Fruit fly (Drosophila melanogaster) whole organism, adult: ENCODE data around the gene Rtca.

ENCODE experiments used
- CG11617 ChIP-seq: fragments of 200-800 bp; sonication (Bioruptor generic); optimal IDR thresholded peaks from 2 replicates; lab custom pipeline; 2017; ENCODE audit warnings: mild to moderate bottlenecking, missing biosample characterization, missing genetic modification reagents, missing genetic modification characterization
- CG12768 ChIP-seq: fragments of 200-800 bp; sonication (Bioruptor generic); optimal IDR thresholded peaks from 2 replicates; lab custom pipeline; 2017; ENCODE audit warnings: missing biosample characterization, missing genetic modification characterization, mild to moderate bottlenecking, moderate library complexity, missing genetic modification reagents
- CG14711 ChIP-seq: fragments of 200-800 bp; sonication (Bioruptor generic); optimal IDR thresholded peaks from 2 replicates; lab custom pipeline; 2018; ENCODE audit warnings: missing biosample characterization, mild to moderate bottlenecking, missing genetic modification characterization, moderate library complexity
- CG1620 ChIP-seq: fragments of 200-800 bp; sonication (Bioruptor generic); optimal IDR thresholded peaks from 2 replicates; lab custom pipeline; 2016; ENCODE audit warnings: missing biosample characterization, missing genetic modification characterization
- CG33017 ChIP-seq: fragments of 200-800 bp; sonication (Bioruptor generic); optimal IDR thresholded peaks from 2 replicates; lab custom pipeline; 2018; ENCODE audit warnings: missing biosample characterization, mild to moderate bottlenecking, missing genetic modification characterization, moderate library complexity
- CG5204 ChIP-seq: fragments of 200-800 bp; sonication (Bioruptor generic); optimal IDR thresholded peaks from 2 replicates; lab custom pipeline; 2016; ENCODE audit warnings: missing biosample characterization, missing genetic modification characterization
- CG7045 ChIP-seq: fragments of 200-800 bp; sonication (Bioruptor generic); optimal IDR thresholded peaks from 2 replicates; lab custom pipeline; 2017; ENCODE audit warnings: missing biosample characterization, mild to moderate bottlenecking, missing genetic modification characterization
- CG7101 ChIP-seq: fragments of 200-800 bp; sonication (Bioruptor generic); optimal IDR thresholded peaks from 2 replicates; lab custom pipeline; 2018; ENCODE audit warnings: missing biosample characterization, mild to moderate bottlenecking, missing genetic modification characterization, moderate library complexity
- Clk ChIP-seq: fragments of 200-800 bp; sonication (Bioruptor generic); optimal IDR thresholded peaks from 2 replicates; lab custom pipeline; 2017; ENCODE audit warnings: missing biosample characterization, missing genetic modification characterization
- Crg-1 ChIP-seq: fragments of 200-800 bp; sonication (Bioruptor generic); optimal IDR thresholded peaks from 2 replicates; lab custom pipeline; 2016; ENCODE audit warnings: missing biosample characterization, missing genetic modification characterization
- Hr96 ChIP-seq: fragments of 200-800 bp; sonication (Bioruptor generic); optimal IDR thresholded peaks from 2 replicates; lab custom pipeline; 2016; ENCODE audit warnings: missing biosample characterization, missing genetic modification characterization
- Mnt ChIP-seq: fragments of 200-800 bp; sonication (Bioruptor generic); optimal IDR thresholded peaks from 2 replicates; lab custom pipeline; 2016; ENCODE audit warnings: missing biosample characterization, mild to moderate bottlenecking, missing genetic modification characterization
- bab1 ChIP-seq: fragments of 200-800 bp; sonication (Bioruptor generic); optimal IDR thresholded peaks from 3 replicates; lab custom pipeline; 2019; ENCODE audit warnings: missing biosample characterization, mild to moderate bottlenecking, missing genetic modification characterization, moderate library complexity
- cic ChIP-seq: fragments of 200-800 bp; sonication (Bioruptor generic); optimal IDR thresholded peaks from 2 replicates; lab custom pipeline; 2017; ENCODE audit warnings: missing biosample characterization, mild to moderate bottlenecking, missing genetic modification characterization, moderate library complexity
- cnc ChIP-seq, 2 experiments: fragments of >200 bp; optimal IDR thresholded peaks; 2 replicates each; lab custom pipeline; 2017
- kay ChIP-seq: fragments of 200-800 bp; sonication (Bioruptor generic); peaks from one replicate; lab custom pipeline; 2016; ENCODE audit warnings: missing biosample characterization, missing genetic modification characterization, borderline replicate concordance
- ovo ChIP-seq: fragments of 200-800 bp; sonication (Bioruptor generic); optimal IDR thresholded peaks from 2 replicates; lab custom pipeline; 2016; ENCODE audit warnings: missing biosample characterization, missing genetic modification characterization
- pad ChIP-seq: fragments of 200-800 bp; sonication (Bioruptor generic); optimal IDR thresholded peaks from 3 replicates; lab custom pipeline; 2017; ENCODE audit warnings: missing biosample characterization, missing genetic modification characterization, mild to moderate bottlenecking, moderate library complexity, missing genetic modification reagents
- tj ChIP-seq: fragments of 200-800 bp; sonication (Bioruptor generic); optimal IDR thresholded peaks from 3 replicates; lab custom pipeline; 2017; ENCODE audit warnings: missing biosample characterization, mild to moderate bottlenecking, missing genetic modification characterization, moderate library complexity
- toe ChIP-seq: fragments of 200-800 bp; sonication (Bioruptor generic); optimal IDR thresholded peaks from 2 replicates; lab custom pipeline; 2016; ENCODE audit warnings: missing biosample characterization, missing genetic modification characterization

Rtca gene

DNA sequence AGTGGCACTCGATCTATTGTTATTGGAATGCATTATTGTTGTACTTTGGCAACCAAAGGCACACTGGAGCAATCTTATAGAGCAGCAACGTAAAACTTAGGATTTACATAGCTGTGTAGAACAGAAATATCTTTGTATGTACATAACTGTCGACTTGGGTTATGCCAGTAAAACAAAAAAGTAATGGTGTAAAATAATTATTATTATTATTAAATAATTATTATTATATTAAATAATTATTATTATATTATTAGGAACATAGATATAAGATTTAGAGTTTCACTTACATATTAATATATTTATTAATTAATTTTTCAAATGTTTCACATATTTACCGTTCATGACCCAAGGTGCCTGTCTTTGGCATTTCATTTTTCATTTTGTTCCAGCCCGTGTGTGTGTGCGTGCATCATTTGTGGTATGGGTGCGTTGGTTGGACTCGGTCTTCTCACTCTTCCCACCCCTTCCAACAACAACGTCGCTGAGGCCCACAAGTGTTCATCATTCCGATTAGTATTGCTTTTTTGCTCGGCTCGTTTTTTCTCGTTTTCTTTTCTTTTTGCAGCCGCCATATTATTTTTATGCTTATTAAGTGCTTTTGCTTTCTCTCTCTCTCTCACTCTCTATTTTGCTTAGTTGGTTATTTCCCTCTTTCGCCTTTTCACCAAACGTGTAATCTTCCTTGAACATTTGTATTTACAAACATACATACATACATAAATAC is 51.9 kb downstream of the Rtca start:
- peak; percentile 78 for TF ChIP-seq kay (GFP tag; lab: Kevin White, UChicago)
- no peak for TF ChIP-seq Hr96 (GFP tag; lab: Kevin White, UChicago)
- TF ChIP-seq CG33017 = peak; percentile 90
- no peak for TF ChIP-seq cnc (optimal IDR thresholded peaks at IDR 0.05; lab: Kevin White, UChicago)
- no peak for TF ChIP-seq Mnt (GFP tag; lab: Kevin White, UChicago)
- TF ChIP-seq CG12768 (GFP tag; lab: Kevin White, UChicago) = peak; percentile 82
- peak; percentile 35 for TF ChIP-seq toe (GFP tag; lab: Kevin White, UChicago)
- TF ChIP-seq cic (GFP tag; lab: Kevin White, UChicago) = no peak
- TF ChIP-seq bab1 (GFP tag; lab: Kevin White, UChicago) = peak; percentile 67
- peak; percentile 52 for TF ChIP-seq CG5204
- TF ChIP-seq CG11617 (GFP tag; lab: Kevin White, UChicago) = peak; percentile 91
- TF ChIP-seq ovo (GFP tag; lab: Kevin White, UChicago) = peak; percentile 53
- peak; percentile 82 for TF ChIP-seq CG14711
- peak; percentile 94 for TF ChIP-seq CG7045 (GFP tag; lab: Kevin White, UChicago)
- TF ChIP-seq pad (GFP tag; lab: Kevin White, UChicago) = peak; percentile 72
- peak; percentile 88 for TF ChIP-seq tj (GFP tag; lab: Kevin White, UChicago)
- TF ChIP-seq Crg-1 (GFP tag; lab: Kevin White, UChicago) = peak; percentile 28
- peak; percentile 94 for TF ChIP-seq CG7101 (tag; lab: Kevin White, UChicago)
- no peak for TF ChIP-seq Clk
- TF ChIP-seq CG1620 (GFP tag; lab: Kevin White, UChicago) = no peak
